Worm (Caenorhabditis elegans) whole organism, L4 larva: ENCODE results near the gene dao-4.

Source experiments
- F10B5.3 ChIP-seq: sonication (generic microtip); optimal IDR thresholded peaks from 2 replicates; lab custom pipeline; 2016; ENCODE audit warnings: mild to moderate bottlenecking, missing genetic modification characterization, missing compliant biosample characterization
- fkh-10 ChIP-seq: fragments of 150-350 bp; optimal IDR thresholded peaks from 2 replicates; lab custom pipeline; 2014; ENCODE audit warnings: missing biosample characterization, missing genetic modification reagents, missing genetic modification characterization
- lin-1 ChIP-seq: fragments of 200-800 bp; sonication (Bioruptor generic); IDR thresholded peaks from 2 replicates; pipeline ENCODE4 v1.3.6; 2022; ENCODE audit warnings: missing genetic modification reagents, missing genetic modification characterization, missing compliant biosample characterization
- lin-15B ChIP-seq: fragments of 150-350 bp; sonication (generic microtip); optimal IDR thresholded peaks from 3 replicates; lab custom pipeline; 2014; ENCODE audit warnings: missing biosample characterization, missing genetic modification characterization
- tag-97 ChIP-seq: fragments of 200-800 bp; sonication (Bioruptor generic); IDR thresholded peaks from 2 replicates; pipeline ENCODE4 v1.3.6; 2022; ENCODE audit warnings: missing genetic modification characterization, missing compliant biosample characterization
- unc-62 ChIP-seq, 3 experiments: fragments of 150-350 bp in 1 of 3; sonication (generic microtip); optimal IDR thresholded peaks in 2 of 3; peaks in 1 of 3; 1 replicate in 1 of 3; 2 replicates in 2 of 3; lab custom pipeline; 2014 to 2017; ENCODE audit warnings: missing biosample characterization in 3 of 3, missing genetic modification characterization in 3 of 3, missing genetic modification reagents in 3 of 3, missing genotype in 1 of 3

ce11 chrX:10074988-10075387, at the start of gene dao-4:
- TF ChIP-seq unc-62 (GFP tag; optimal IDR thresholded peaks at IDR 0.05 in 1 of 2; lab: Kevin White, UChicago) (no peak), unc-62 (tag; optimal IDR thresholded peaks at IDR 0.05; lab: Kevin White, UChicago) (no peak), lin-15B (no peak), tag-97 (GFP tag; lab: Robert Waterston, UW) (no peak), fkh-10 (GFP tag; lab: Kevin White, UChicago) (no peak), F10B5.3 (tag; lab: Kevin White, UChicago) (no peak), lin-1 (no peak)
